Fruit fly (Drosophila melanogaster): ENCODE data around the gene Ddrgk1.

dm6 chr3R:21179592-21180390 lies 35.1 kb upstream of the Ddrgk1 start:
- TF ChIP-seq CG8478 (optimal IDR thresholded peaks at IDR 0.05): no peak
- peak; percentile 93 to 97 for TF ChIP-seq CTCF (optimal IDR thresholded peaks at IDR 0.05)
